Worm (Caenorhabditis elegans) whole organism, young adult: ENCODE data around the gene best-20.

Source experiments
- B0019.2 ChIP-seq: fragments of 200-800 bp; sonication (Bioruptor generic); conservative IDR thresholded peaks from 2 replicates; pipeline ENCODE4 v1.3.6; 2022; ENCODE audit warnings: missing genetic modification reagents, missing genetic modification characterization, missing compliant biosample characterization
- B0261.1 ChIP-seq: sonication (generic microtip); optimal IDR thresholded peaks from 2 replicates; lab custom pipeline; 2016; ENCODE audit warnings: mild to moderate bottlenecking, missing genetic modification characterization, moderate library complexity, missing compliant biosample characterization
- F10E7.11 ChIP-seq: sonication (generic microtip); optimal IDR thresholded peaks from 2 replicates; lab custom pipeline; 2017; ENCODE audit warnings: mild to moderate bottlenecking, missing genetic modification characterization, moderate library complexity, missing compliant biosample characterization
- F22D6.2 ChIP-seq: sonication (generic microtip); optimal IDR thresholded peaks from 2 replicates; lab custom pipeline; 2016; ENCODE audit warnings: mild to moderate bottlenecking, missing genetic modification characterization, missing compliant biosample characterization
- F39B2.1 ChIP-seq: fragments of 200-800 bp; sonication (Bioruptor generic); IDR thresholded peaks from 2 replicates; pipeline ENCODE4 v1.3.6; 2022; ENCODE audit warnings: missing genetic modification reagents, missing genetic modification characterization, missing compliant biosample characterization
- F49E8.2 ChIP-seq: sonication (generic microtip); optimal IDR thresholded peaks from 3 replicates; lab custom pipeline; 2017; ENCODE audit warnings: missing genetic modification characterization, mild to moderate bottlenecking, missing compliant biosample characterization, antibody characterized with exemption, moderate library complexity; ENCODE audit not compliant: insufficient read depth
- T26A5.8 ChIP-seq: sonication (generic microtip); optimal IDR thresholded peaks from 2 replicates; lab custom pipeline; 2016; ENCODE audit warnings: missing genetic modification characterization, missing compliant biosample characterization
- Y56A3A.18 ChIP-seq: fragments of 200-800 bp; sonication (Bioruptor generic); IDR thresholded peaks from 2 replicates; pipeline ENCODE4 v1.3.6; 2022; ENCODE audit warnings: missing genetic modification reagents, missing genetic modification characterization, missing compliant biosample characterization
- Y79H2A.3 ChIP-seq: fragments of 200-800 bp; sonication (Bioruptor generic); conservative IDR thresholded peaks from 2 replicates; pipeline ENCODE4 v1.3.6; 2022; ENCODE audit warnings: missing genetic modification reagents, missing genetic modification characterization, missing compliant biosample characterization
- ZK185.1 ChIP-seq: sonication (generic microtip); optimal IDR thresholded peaks from 2 replicates; lab custom pipeline; 2016; ENCODE audit warnings: mild to moderate bottlenecking, missing genetic modification characterization, missing compliant biosample characterization; ENCODE audit not compliant: poor library complexity, severe bottlenecking
- aptf-2 ChIP-seq: fragments of 200-800 bp; sonication (Bioruptor generic); conservative IDR thresholded peaks from 2 replicates; pipeline ENCODE4 v1.3.6; 2022; ENCODE audit warnings: missing genetic modification reagents, missing genetic modification characterization, missing compliant biosample characterization
- attf-5 ChIP-seq: fragments of 200-800 bp; sonication (Bioruptor generic); optimal IDR thresholded peaks from 2 replicates; lab custom pipeline; 2018; ENCODE audit warnings: mild to moderate bottlenecking, missing genetic modification characterization, missing compliant biosample characterization
- ceh-27 ChIP-seq: fragments of 200-800 bp; sonication (Bioruptor generic); optimal IDR thresholded peaks from 2 replicates; lab custom pipeline; 2018; ENCODE audit warnings: mild to moderate bottlenecking, missing genetic modification characterization, moderate library complexity, missing compliant biosample characterization
- ceh-40 ChIP-seq: fragments of 200-800 bp; sonication (Bioruptor generic); IDR thresholded peaks from 2 replicates; pipeline ENCODE4 v1.3.6; 2022; ENCODE audit warnings: missing genetic modification characterization, missing compliant biosample characterization
- ceh-91 ChIP-seq: fragments of 200-800 bp; sonication (Bioruptor generic); IDR thresholded peaks from 2 replicates; pipeline ENCODE4 v1.3.6; 2022; ENCODE audit warnings: missing genetic modification reagents, missing genetic modification characterization, missing compliant biosample characterization
- egl-44 ChIP-seq: fragments of 200-800 bp; sonication (Bioruptor generic); IDR thresholded peaks from 2 replicates; pipeline ENCODE4 v1.3.6; 2022; ENCODE audit warnings: missing genetic modification reagents, missing genetic modification characterization, missing compliant biosample characterization
- fkh-3 ChIP-seq: sonication (generic microtip); optimal IDR thresholded peaks from 2 replicates; lab custom pipeline; 2016; ENCODE audit warnings: mild to moderate bottlenecking, missing genetic modification characterization, missing compliant biosample characterization
- hmg-20 ChIP-seq: fragments of 200-800 bp; sonication (Bioruptor generic); IDR thresholded peaks from 2 replicates; pipeline ENCODE4 v1.3.6; 2022; ENCODE audit warnings: missing genetic modification reagents, missing genetic modification characterization, missing compliant biosample characterization
- hrde-1 ChIP-seq: sonication (generic microtip); optimal IDR thresholded peaks from 2 replicates; lab custom pipeline; 2016; ENCODE audit warnings: missing genetic modification characterization, mild to moderate bottlenecking, missing compliant biosample characterization, moderate library complexity, missing genotype, missing genetic modification reagents, borderline replicate concordance
- lag-1 ChIP-seq: fragments of 200-800 bp; sonication (Bioruptor generic); IDR thresholded peaks from 2 replicates; pipeline ENCODE4 v1.3.6; 2022; ENCODE audit warnings: missing genetic modification reagents, missing genetic modification characterization, missing compliant biosample characterization
- madf-10 ChIP-seq: sonication (generic microtip); optimal IDR thresholded peaks from 2 replicates; lab custom pipeline; 2016; ENCODE audit warnings: mild to moderate bottlenecking, missing genetic modification characterization, missing compliant biosample characterization
- madf-3 ChIP-seq: fragments of 200-800 bp; sonication (Bioruptor generic); IDR thresholded peaks from 2 replicates; pipeline ENCODE4 v1.3.6; 2022; ENCODE audit warnings: missing genetic modification reagents, missing genetic modification characterization, missing compliant biosample characterization
- madf-6 ChIP-seq: fragments of 200-800 bp; sonication (Bioruptor generic); IDR thresholded peaks from 2 replicates; pipeline ENCODE4 v1.3.6; 2022; ENCODE audit warnings: missing genetic modification reagents, missing genetic modification characterization, missing compliant biosample characterization
- madf-8 ChIP-seq: fragments of 200-800 bp; sonication (Bioruptor generic); conservative IDR thresholded peaks from 2 replicates; pipeline ENCODE4 v1.3.6; 2022; ENCODE audit warnings: missing genetic modification reagents, missing genetic modification characterization, missing compliant biosample characterization
- mcd-1 ChIP-seq: fragments of 200-800 bp; sonication (Bioruptor generic); IDR thresholded peaks from 2 replicates; pipeline ENCODE4 v1.3.6; 2022; ENCODE audit warnings: missing genetic modification reagents, missing genetic modification characterization, missing compliant biosample characterization
- mel-28 ChIP-seq: sonication (generic microtip); optimal IDR thresholded peaks from 2 replicates; lab custom pipeline; 2016; ENCODE audit warnings: borderline replicate concordance, mild to moderate bottlenecking, missing genetic modification characterization, missing compliant biosample characterization
- mes-4 ChIP-seq: sonication (generic microtip); optimal IDR thresholded peaks from 2 replicates; lab custom pipeline; 2016; ENCODE audit warnings: missing genotype, missing genetic modification characterization, missing compliant biosample characterization
- nfyb-1 ChIP-seq: fragments of 200-800 bp; sonication (Bioruptor generic); IDR thresholded peaks from 2 replicates; pipeline ENCODE4 v1.3.6; 2022; ENCODE audit warnings: missing genetic modification reagents, missing genetic modification characterization, missing compliant biosample characterization
- nhr-80 ChIP-seq: sonication (generic microtip); optimal IDR thresholded peaks from 2 replicates; lab custom pipeline; 2016; ENCODE audit warnings: missing genetic modification characterization, missing compliant biosample characterization
- pbrm-1 ChIP-seq: fragments of 200-800 bp; sonication (Bioruptor generic); IDR thresholded peaks from 2 replicates; pipeline ENCODE4 v1.3.6; 2022; ENCODE audit warnings: missing genetic modification reagents, missing genetic modification characterization, missing compliant biosample characterization
- rcor-1 ChIP-seq: fragments of 200-800 bp; sonication (Bioruptor generic); IDR thresholded peaks from 2 replicates; pipeline ENCODE4 v1.3.6; 2022; ENCODE audit warnings: missing genetic modification reagents, missing genetic modification characterization, missing compliant biosample characterization
- sdz-38 ChIP-seq: sonication (generic microtip); optimal IDR thresholded peaks from 2 replicates; lab custom pipeline; 2016; ENCODE audit warnings: missing genotype, missing genetic modification characterization, missing compliant biosample characterization
- snpc-1.1 ChIP-seq: sonication (generic microtip); optimal IDR thresholded peaks from 2 replicates; lab custom pipeline; 2017; ENCODE audit warnings: missing genetic modification characterization, mild to moderate bottlenecking, missing compliant biosample characterization, antibody characterized with exemption, moderate library complexity, missing genotype, missing genetic modification reagents; ENCODE audit not compliant: insufficient read depth
- snpc-3.4 ChIP-seq: sonication (generic microtip); optimal IDR thresholded peaks from 2 replicates; lab custom pipeline; 2017; ENCODE audit warnings: missing genetic modification characterization, mild to moderate bottlenecking, missing compliant biosample characterization, antibody characterized with exemption, moderate library complexity, missing genotype, missing genetic modification reagents
- snpc-4 ChIP-seq, 5 experiments: fragments of 150-350 bp in 1 of 5; sonication (generic microtip) in 4 of 5; optimal IDR thresholded peaks; 2 replicates each; lab custom pipeline; 2014 to 2018; ENCODE audit warnings: missing genetic modification characterization in 5 of 5, missing biosample characterization in 3 of 5, antibody characterized with exemption in 2 of 5, mild to moderate bottlenecking in 2 of 5, missing compliant biosample characterization in 2 of 5, missing genotype in 2 of 5, moderate library complexity in 2 of 5, missing genetic modification reagents in 1 of 5
- sptf-2 ChIP-seq: fragments of 200-800 bp; sonication (Bioruptor generic); optimal IDR thresholded peaks from 2 replicates; lab custom pipeline; 2018; ENCODE audit warnings: mild to moderate bottlenecking, missing genetic modification characterization, missing compliant biosample characterization
- zim-3 ChIP-seq: sonication (generic microtip); optimal IDR thresholded peaks from 2 replicates; lab custom pipeline; 2017; ENCODE audit warnings: mild to moderate bottlenecking, missing genetic modification characterization, moderate library complexity, missing compliant biosample characterization
- ztf-6 ChIP-seq: fragments of 200-800 bp; sonication (Bioruptor generic); IDR thresholded peaks from 2 replicates; pipeline ENCODE4 v1.3.6; 2022; ENCODE audit warnings: missing genetic modification reagents, missing genetic modification characterization, missing compliant biosample characterization

best-20 gene

DNA sequence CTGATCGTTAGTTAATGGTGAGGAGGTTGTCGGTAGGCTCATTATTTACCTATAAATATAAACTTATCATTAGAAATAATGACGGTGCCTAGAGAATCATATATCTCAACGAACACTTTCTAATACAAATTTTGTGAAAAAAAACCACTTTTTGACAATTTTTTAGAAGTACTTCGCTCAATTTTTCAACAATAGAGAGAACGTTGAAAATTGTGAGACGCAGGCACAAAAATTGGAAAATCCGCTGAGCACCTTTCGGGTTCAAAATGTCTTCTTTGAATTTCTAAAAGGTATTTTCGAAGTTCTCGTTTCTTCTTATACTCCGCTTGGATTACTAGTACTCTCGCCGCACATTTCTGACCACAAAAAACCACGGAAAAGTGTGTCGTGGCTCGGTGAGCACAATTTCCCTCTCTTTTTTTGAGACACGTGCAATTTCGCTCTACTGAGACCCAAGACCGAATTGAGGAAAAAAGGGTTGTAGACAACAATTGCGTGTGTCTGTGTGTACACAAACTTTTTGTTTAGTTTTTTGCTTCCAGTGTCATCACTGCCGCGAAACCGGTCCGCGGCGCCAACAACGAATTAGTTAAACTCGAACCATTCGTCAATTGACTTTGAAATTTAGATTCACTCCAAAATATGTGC lies 15.1 kb upstream of the best-20 start, which contains the start of gene nape-1 (continued):
- no peak for TF ChIP-seq madf-8 (GFP tag; lab: Robert Waterston, UW)
- TF ChIP-seq snpc-3.4 (tag; lab: Kevin White, UChicago): no peak
- no peak for TF ChIP-seq nfyb-1 (GFP tag; lab: Robert Waterston, UW)
- TF ChIP-seq ceh-91: no peak
- TF ChIP-seq Y79H2A.3 (GFP tag; lab: Robert Waterston, UW): no peak
- TF ChIP-seq hmg-20: no peak
- TF ChIP-seq B0261.1 (tag; lab: Kevin White, UChicago): no peak
- TF ChIP-seq T26A5.8 (tag; lab: Kevin White, UChicago): no peak
- TF ChIP-seq sdz-38: no peak
- no peak for TF ChIP-seq snpc-1.1 (tag; lab: Kevin White, UChicago)
- no peak for TF ChIP-seq rcor-1 (GFP tag; lab: Robert Waterston, UW)
- no peak for TF ChIP-seq ceh-40 (GFP tag; lab: Robert Waterston, UW)
- TF ChIP-seq pbrm-1 (GFP tag; lab: Robert Waterston, UW): no peak
- no peak for TF ChIP-seq F22D6.2 (tag; lab: Kevin White, UChicago)
- TF ChIP-seq ceh-27 (GFP tag; lab: Kevin White, UChicago): no peak
- peak; percentile 58 for TF ChIP-seq mcd-1 (GFP tag; lab: Robert Waterston, UW)
- TF ChIP-seq nhr-80 (tag; lab: Kevin White, UChicago): peak; percentile 72
- TF ChIP-seq mes-4 (tag; lab: Kevin White, UChicago): no peak
- peak; percentile 65 for TF ChIP-seq attf-5

ce11 chrIV:3741874-3742273 lies 14.1 kb upstream of the best-20 start:
- TF ChIP-seq madf-10 (tag; lab: Kevin White, UChicago): no peak
- no peak for TF ChIP-seq hrde-1 (tag; lab: Kevin White, UChicago)
- no peak for TF ChIP-seq F10E7.11 (tag; lab: Kevin White, UChicago)
- no peak for TF ChIP-seq egl-44
- TF ChIP-seq Y56A3A.18 (GFP tag; lab: Robert Waterston, UW): no peak
- TF ChIP-seq ztf-6 (GFP tag; lab: Robert Waterston, UW): no peak
- no peak for TF ChIP-seq fkh-3 (tag; lab: Kevin White, UChicago)
- no peak for TF ChIP-seq snpc-4 (GFP tag; optimal IDR thresholded peaks at IDR 0.05; lab: Kevin White, UChicago)
- no peak for TF ChIP-seq snpc-4 (tag; optimal IDR thresholded peaks at IDR 0.05; lab: Kevin White, UChicago)
- no peak for TF ChIP-seq ZK185.1
- no peak for TF ChIP-seq lag-1
- no peak for TF ChIP-seq madf-3 (GFP tag; lab: Robert Waterston, UW)
- TF ChIP-seq aptf-2: no peak
- no peak for TF ChIP-seq mel-28
- TF ChIP-seq B0019.2: no peak
- TF ChIP-seq F49E8.2 (tag; lab: Kevin White, UChicago): no peak
- TF ChIP-seq sptf-2: no peak
- no peak for TF ChIP-seq F39B2.1 (GFP tag; lab: Robert Waterston, UW)
- TF ChIP-seq madf-6: no peak
- no peak for TF ChIP-seq zim-3
